Fruit fly (Drosophila melanogaster) whole organism, embryonic: ENCODE results near the gene HDAC1.

Experiments used
- Abd-B ChIP-seq: fragments of 200-800 bp; sonication (Bioruptor generic); optimal IDR thresholded peaks from 2 replicates; lab custom pipeline; 2018; ENCODE audit warnings: missing biosample characterization, mild to moderate bottlenecking, missing genetic modification characterization, moderate library complexity
- Adf1 ChIP-seq: fragments of 200-800 bp; sonication (Bioruptor generic); IDR thresholded peaks from 2 replicates; pipeline ENCODE4 v1.3.6; 2022; ENCODE audit warnings: missing biosample characterization, missing genetic modification characterization
- Atf-2 ChIP-seq: fragments of 200-800 bp; sonication (Bioruptor generic); optimal IDR thresholded peaks from 2 replicates; lab custom pipeline; 2016; ENCODE audit warnings: missing biosample characterization, missing genetic modification characterization
- CG10209 ChIP-seq: fragments of 200-800 bp; sonication (Bioruptor generic); optimal IDR thresholded peaks from 3 replicates; lab custom pipeline; 2017; ENCODE audit warnings: missing biosample characterization, mild to moderate bottlenecking, missing genetic modification characterization, missing genetic modification reagents
- CG10431 ChIP-seq: fragments of 200-800 bp; sonication (Bioruptor generic); optimal IDR thresholded peaks from 3 replicates; lab custom pipeline; 2018; ENCODE audit warnings: missing biosample characterization, mild to moderate bottlenecking, missing genetic modification characterization
- CG11696 ChIP-seq: fragments of 200-800 bp; sonication (Bioruptor generic); IDR thresholded peaks from 2 replicates; pipeline ENCODE4 v1.3.6; 2022; ENCODE audit warnings: missing biosample characterization, missing genetic modification characterization
- CG12155 ChIP-seq: fragments of 200-800 bp; sonication (Bioruptor generic); optimal IDR thresholded peaks from 3 replicates; lab custom pipeline; 2016; ENCODE audit warnings: missing biosample characterization, missing genetic modification characterization
- CG1233 ChIP-seq: fragments of 200-800 bp; sonication (Bioruptor generic); optimal IDR thresholded peaks from 4 replicates; lab custom pipeline; 2018; ENCODE audit warnings: missing biosample characterization, mild to moderate bottlenecking, missing genetic modification characterization
- CG12942 ChIP-seq: fragments of 200-800 bp; sonication (Bioruptor generic); optimal IDR thresholded peaks from 3 replicates; lab custom pipeline; 2016; ENCODE audit warnings: missing biosample characterization, missing genetic modification characterization
- CG14710 ChIP-seq: fragments of 200-800 bp; sonication (Bioruptor generic); optimal IDR thresholded peaks from 3 replicates; lab custom pipeline; 2019; ENCODE audit warnings: missing biosample characterization, mild to moderate bottlenecking, missing genetic modification characterization, moderate library complexity
- CG16815 ChIP-seq: fragments of 200-800 bp; sonication (Bioruptor generic); optimal IDR thresholded peaks from 3 replicates; lab custom pipeline; 2017; ENCODE audit warnings: missing biosample characterization, mild to moderate bottlenecking, missing genetic modification characterization
- CG1832 ChIP-seq: fragments of 200-800 bp; sonication (Bioruptor generic); optimal IDR thresholded peaks from 2 replicates; lab custom pipeline; 2017; ENCODE audit warnings: missing biosample characterization, mild to moderate bottlenecking, missing genetic modification characterization, inconsistent platforms
- CG30403 ChIP-seq: fragments of 200-800 bp; sonication (Bioruptor generic); optimal IDR thresholded peaks from 3 replicates; lab custom pipeline; 2016; ENCODE audit warnings: missing biosample characterization, missing genetic modification characterization
- CG30431 ChIP-seq: fragments of 200-800 bp; sonication (Bioruptor generic); optimal IDR thresholded peaks from 2 replicates; lab custom pipeline; 2017; ENCODE audit warnings: missing biosample characterization, missing genetic modification characterization
- CG33557 ChIP-seq: fragments of 200-800 bp; sonication (Bioruptor generic); optimal IDR thresholded peaks from 2 replicates; lab custom pipeline; 2019; ENCODE audit warnings: missing biosample characterization, mild to moderate bottlenecking, missing genetic modification characterization, moderate library complexity
- CG3726 ChIP-seq: fragments of 200-800 bp; sonication (Bioruptor generic); IDR thresholded peaks from 3 replicates; pipeline ENCODE4, ENCODE4 v1.3.6; 2022; ENCODE audit warnings: missing biosample characterization, missing genetic modification characterization
- CG4360 ChIP-seq: fragments of 200-800 bp; sonication (Bioruptor generic); IDR thresholded peaks from 2 replicates; pipeline ENCODE4 v1.3.6; 2022; ENCODE audit warnings: missing biosample characterization, missing genetic modification characterization
- CG4617 ChIP-seq: fragments of 200-800 bp; sonication (Bioruptor generic); optimal IDR thresholded peaks from 3 replicates; lab custom pipeline; 2016; ENCODE audit warnings: missing biosample characterization, missing genetic modification characterization, borderline replicate concordance
- CG6254 ChIP-seq: fragments of 200-800 bp; sonication (Bioruptor generic); optimal IDR thresholded peaks from 3 replicates; lab custom pipeline; 2017; ENCODE audit warnings: mild to moderate bottlenecking, missing biosample characterization, missing genetic modification reagents, missing genetic modification characterization
- CG8944 ChIP-seq: fragments of 200-800 bp; sonication (Bioruptor generic); optimal IDR thresholded peaks from 3 replicates; lab custom pipeline; 2016; ENCODE audit warnings: missing biosample characterization, missing genetic modification characterization
- E2f2 ChIP-seq: fragments of 200-800 bp; sonication (Bioruptor generic); IDR thresholded peaks from 2 replicates; pipeline ENCODE4 v1.3.6; 2022; ENCODE audit warnings: missing biosample characterization, missing genetic modification characterization
- Fer1 ChIP-seq: fragments of 200-800 bp; sonication (Bioruptor generic); optimal IDR thresholded peaks from 2 replicates; lab custom pipeline; 2017; ENCODE audit warnings: missing biosample characterization, mild to moderate bottlenecking, missing genetic modification characterization
- HLH3B ChIP-seq: fragments of 200-800 bp; sonication (Bioruptor generic); IDR thresholded peaks from 2 replicates; pipeline ENCODE4 v1.3.6; 2022; ENCODE audit warnings: missing biosample characterization, missing genetic modification characterization
- HmgD ChIP-seq: fragments of 200-800 bp; sonication (Bioruptor generic); optimal IDR thresholded peaks from 3 replicates; lab custom pipeline; 2016; ENCODE audit warnings: missing biosample characterization, missing genetic modification characterization
- Lim3 ChIP-seq: fragments of 200-800 bp; sonication (Bioruptor generic); IDR thresholded peaks from 2 replicates; pipeline ENCODE4 v1.3.6; 2022; ENCODE audit warnings: missing biosample characterization, missing genetic modification characterization
- Mad ChIP-seq: fragments of 200-800 bp; sonication (Bioruptor generic); optimal IDR thresholded peaks from 2 replicates; lab custom pipeline; 2016; ENCODE audit warnings: missing biosample characterization, missing genetic modification characterization
- Neu2 ChIP-seq: fragments of 200-800 bp; sonication (Bioruptor generic); optimal IDR thresholded peaks from 3 replicates; lab custom pipeline; 2016; ENCODE audit warnings: missing biosample characterization, missing genetic modification characterization, borderline replicate concordance
- Nf-YB ChIP-seq: fragments of 200-800 bp; sonication (Bioruptor generic); optimal IDR thresholded peaks from 3 replicates; lab custom pipeline; 2019; ENCODE audit warnings: missing biosample characterization, mild to moderate bottlenecking, missing genetic modification characterization, moderate library complexity
- Sin3A ChIP-seq: fragments of >200 bp; optimal IDR thresholded peaks from 2 replicates; lab custom pipeline; 2018
- Stat92E ChIP-seq, 3 experiments: fragments of >200 bp in 2 of 3; fragments of 200-800 bp in 1 of 3; sonication (Bioruptor generic) in 1 of 3; optimal IDR thresholded peaks; 2 replicates each; lab custom pipeline; 2017 to 2019; ENCODE audit warnings: missing biosample characterization in 3 of 3, missing genetic modification characterization in 3 of 3, mild to moderate bottlenecking in 1 of 3, moderate library complexity in 1 of 3
- Xbp1 ChIP-seq: fragments of 200-800 bp; sonication (Bioruptor generic); optimal IDR thresholded peaks from 3 replicates; lab custom pipeline; 2016; ENCODE audit warnings: missing biosample characterization, mild to moderate bottlenecking, missing genetic modification characterization
- caup ChIP-seq: fragments of 200-800 bp; sonication (Bioruptor generic); optimal IDR thresholded peaks from 3 replicates; lab custom pipeline; 2017; ENCODE audit warnings: missing biosample characterization, mild to moderate bottlenecking, missing genetic modification characterization, moderate library complexity; ENCODE audit not compliant: severe bottlenecking
- cg ChIP-seq: fragments of 200-800 bp; sonication (Bioruptor generic); optimal IDR thresholded peaks from 3 replicates; lab custom pipeline; 2019; ENCODE audit warnings: missing biosample characterization, mild to moderate bottlenecking, missing genetic modification characterization, moderate library complexity
- chm ChIP-seq: fragments of 200-800 bp; sonication (Bioruptor generic); IDR thresholded peaks from 2 replicates; pipeline ENCODE4 v1.3.6; 2022; ENCODE audit warnings: missing biosample characterization, missing genetic modification characterization
- corto ChIP-seq: fragments of 200-800 bp; sonication (Bioruptor generic); optimal IDR thresholded peaks from 2 replicates; lab custom pipeline; 2016; ENCODE audit warnings: missing biosample characterization, mild to moderate bottlenecking, missing genetic modification characterization, moderate library complexity
- crp ChIP-seq, 2 experiments: fragments of 200-800 bp; sonication (Bioruptor generic); optimal IDR thresholded peaks; 2 replicates in 1 of 2; 3 replicates in 1 of 2; lab custom pipeline; 2017; ENCODE audit warnings: missing biosample characterization in 2 of 2, missing genetic modification characterization in 2 of 2, mild to moderate bottlenecking in 1 of 2, moderate library complexity in 1 of 2
- cwo ChIP-seq: fragments of 200-800 bp; sonication (Bioruptor generic); optimal IDR thresholded peaks from 3 replicates; lab custom pipeline; 2017; ENCODE audit warnings: missing biosample characterization, missing genetic modification characterization, mild to moderate bottlenecking, moderate library complexity, missing genetic modification reagents
- dmrt11E ChIP-seq: fragments of 200-800 bp; sonication (Bioruptor generic); optimal IDR thresholded peaks from 3 replicates; lab custom pipeline; 2018; ENCODE audit warnings: missing biosample characterization, mild to moderate bottlenecking, missing genetic modification characterization, moderate library complexity
- dpn ChIP-seq, 2 experiments: fragments of 200-800 bp; sonication (Bioruptor generic); optimal IDR thresholded peaks; 3 replicates each; lab custom pipeline; 2016; ENCODE audit warnings: missing biosample characterization in 2 of 2, missing genetic modification characterization in 2 of 2
- exex ChIP-seq: fragments of 200-800 bp; sonication (Bioruptor generic); optimal IDR thresholded peaks from 4 replicates; lab custom pipeline; 2018; ENCODE audit warnings: missing biosample characterization, mild to moderate bottlenecking, missing genetic modification characterization, moderate library complexity
- fu2 ChIP-seq: fragments of 200-800 bp; sonication (Bioruptor generic); optimal IDR thresholded peaks from 2 replicates; lab custom pipeline; 2016; ENCODE audit warnings: missing biosample characterization, missing genetic modification characterization
- kay ChIP-seq: fragments of 200-800 bp; sonication (Bioruptor generic); optimal IDR thresholded peaks from 2 replicates; lab custom pipeline; 2016; ENCODE audit warnings: missing biosample characterization, missing genetic modification characterization
- ken ChIP-seq: fragments of 200-800 bp; sonication (Bioruptor generic); IDR thresholded peaks from 3 replicates; pipeline ENCODE4 v1.3.6; 2022; ENCODE audit warnings: missing biosample characterization, missing genetic modification characterization
- nom ChIP-seq: fragments of 200-800 bp; sonication (Bioruptor generic); optimal IDR thresholded peaks from 2 replicates; lab custom pipeline; 2017; ENCODE audit warnings: missing biosample characterization, missing genetic modification characterization, mild to moderate bottlenecking, moderate library complexity, missing genetic modification reagents
- onecut ChIP-seq: fragments of 200-800 bp; sonication (Bioruptor generic); IDR thresholded peaks from 2 replicates; pipeline ENCODE4 v1.3.6; 2022; ENCODE audit warnings: missing biosample characterization, missing genetic modification characterization
- scrt ChIP-seq: fragments of 200-800 bp; sonication (Bioruptor generic); optimal IDR thresholded peaks from 2 replicates; lab custom pipeline; 2018; ENCODE audit warnings: missing biosample characterization, mild to moderate bottlenecking, missing genetic modification characterization, moderate library complexity
- seq ChIP-seq: fragments of 200-800 bp; sonication (Bioruptor generic); IDR thresholded peaks from 2 replicates; pipeline ENCODE4 v1.3.6; 2022; ENCODE audit warnings: missing biosample characterization, missing genetic modification characterization
- sna ChIP-seq: fragments of 200-800 bp; sonication (Bioruptor generic); IDR thresholded peaks from 2 replicates; pipeline ENCODE4 v1.3.6; 2022; ENCODE audit warnings: missing biosample characterization, missing genetic modification characterization; ENCODE audit not compliant: partially characterized antibody
- so ChIP-seq: fragments of 200-800 bp; sonication (Bioruptor generic); IDR thresholded peaks from 3 replicates; pipeline ENCODE4 v1.3.6; 2022; ENCODE audit warnings: missing biosample characterization, missing genetic modification characterization
- sr ChIP-seq: fragments of 200-800 bp; sonication (Bioruptor generic); IDR thresholded peaks from 3 replicates; pipeline ENCODE4 v1.3.6; 2022; ENCODE audit warnings: missing biosample characterization, missing genetic modification characterization

HDAC1 gene

DNA sequence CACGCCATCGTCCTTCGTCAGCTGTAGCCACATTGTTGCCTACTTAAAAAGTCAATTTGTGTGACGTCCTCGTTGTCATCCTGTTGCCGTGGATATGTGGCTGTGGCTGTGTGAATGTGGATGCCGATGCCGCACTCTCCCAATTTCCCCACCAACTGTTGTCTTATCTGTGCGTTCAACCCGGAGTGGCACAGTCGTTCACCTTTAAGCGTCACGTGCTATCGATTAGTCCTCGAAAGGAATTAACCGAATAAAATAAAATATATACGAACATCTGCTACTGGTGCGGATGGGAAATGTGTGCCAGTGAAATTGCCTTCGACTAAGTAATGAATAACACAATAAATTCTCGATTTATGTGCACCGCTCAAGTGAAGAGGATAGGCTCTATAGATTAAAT lies 24.2 kb upstream of the HDAC1 start:
- TF ChIP-seq Xbp1 (GFP tag; lab: Kevin White, UChicago) (no peak), cwo (peak; percentile 14), CG33557 (no peak), CG8944 (GFP tag; lab: Kevin White, UChicago) (no peak), nom (GFP tag; lab: Kevin White, UChicago) (no peak), onecut (GFP tag; lab: Robert Waterston, UW) (peak; percentile 60), CG16815 (GFP tag; lab: Kevin White, UChicago) (no peak), sna (GFP tag; lab: Robert Waterston, UW) (no peak), CG10431 (GFP tag; lab: Kevin White, UChicago) (no peak), fu2 (GFP tag; lab: Kevin White, UChicago) (no peak), caup (GFP tag; lab: Kevin White, UChicago) (no peak), Nf-YB (no peak), CG12942 (GFP tag; lab: Kevin White, UChicago) (no peak), Lim3 (GFP tag; lab: Robert Waterston, UW) (no peak), exex (tag; lab: Kevin White, UChicago) (peak; percentile 3), CG11696 (GFP tag; lab: Robert Waterston, UW) (no peak), scrt (GFP tag; lab: Kevin White, UChicago) (peak; percentile 20), CG6254 (no peak), Neu2 (GFP tag; lab: Kevin White, UChicago) (no peak)

dm6 chr3L:4603439-4603838 lies 23.1 kb upstream of the HDAC1 start:
- TF ChIP-seq CG30403 (GFP tag; lab: Kevin White, UChicago) (peak; percentile 51), so (GFP tag; lab: Robert Waterston, UW) (no peak), chm (no peak), crp (GFP tag; optimal IDR thresholded peaks at IDR 0.05; lab: Kevin White, UChicago) (no peak), CG10209 (peak; percentile 13), Adf1 (no peak), CG30431 (GFP tag; lab: Kevin White, UChicago) (no peak), CG3726 (no peak), Mad (GFP tag; lab: Kevin White, UChicago) (no peak), CG14710 (peak; percentile 36), Fer1 (peak; percentile 55), sr (GFP tag; lab: Robert Waterston, UW) (no peak), seq (GFP tag; lab: Robert Waterston, UW) (no peak), ken (GFP tag; lab: Robert Waterston, UW) (no peak), HLH3B (GFP tag; lab: Robert Waterston, UW) (0 out of 2 replicates have a peak, but pooled peaks have one; percentile 30), CG4360 (no peak), dmrt11E (peak; percentile 32), Abd-B (GFP tag; lab: Kevin White, UChicago) (peak; percentile 35), CG6254 (peak; percentile 12), Atf-2 (GFP tag; lab: Kevin White, UChicago) (no peak), dpn (GFP tag; optimal IDR thresholded peaks at IDR 0.05; lab: Kevin White, UChicago) (peak in 1 of 2 experiments; percentile 26), Stat92E (GFP tag; optimal IDR thresholded peaks at IDR 0.05; lab: Kevin White, UChicago) (no peak), cg (no peak), Sin3A (no peak), CG4617 (GFP tag; lab: Kevin White, UChicago) (no peak), CG1832 (GFP tag; lab: Kevin White, UChicago) (no peak), CG12155 (GFP tag; lab: Kevin White, UChicago) (no peak), E2f2 (GFP tag; lab: Robert Waterston, UW) (no peak), HmgD (no peak), corto (GFP tag; lab: Kevin White, UChicago) (no peak), kay (GFP tag; lab: Kevin White, UChicago) (no peak), CG1233 (GFP tag; lab: Kevin White, UChicago) (no peak)
